Worm (Caenorhabditis elegans): ENCODE results near the gene R11G10.3.

- TF ChIP-seq skn-1 (tag; optimal IDR thresholded peaks at IDR 0.05) (no peak), lin-39 (tag; optimal IDR thresholded peaks at IDR 0.05) (no peak), nhr-77 (tag; optimal IDR thresholded peaks at IDR 0.05) (no peak), crh-2 (tag; optimal IDR thresholded peaks at IDR 0.05) (no peak), sma-9 (GFP tag; optimal IDR thresholded peaks at IDR 0.05) (no peak), sma-9 (tag; optimal IDR thresholded peaks at IDR 0.05) (no peak), nhr-11 (tag; optimal IDR thresholded peaks at IDR 0.05) (no peak), egl-27 (tag; optimal IDR thresholded peaks at IDR 0.05) (no peak), blmp-1 (tag; optimal IDR thresholded peaks at IDR 0.05; ENCODE audit: insufficient read depth) (no peak), lsy-2 (tag; optimal IDR thresholded peaks at IDR 0.05) (no peak), elt-1 (tag; optimal IDR thresholded peaks at IDR 0.05) (no peak)
Measured at ce11 chrV:13511618-13512017, 11.7 kb upstream of the R11G10.3 start, which contains the start of gene avr-15.
